Fruit fly (Drosophila melanogaster) whole organism, embryonic: Measurements from ENCODE around the gene Gen.

Experiments used
- Antp ChIP-seq: fragments of 200-800 bp; sonication (Bioruptor generic); optimal IDR thresholded peaks from 3 replicates; lab custom pipeline; 2016; ENCODE audit warnings: missing biosample characterization, missing genetic modification characterization
- B-H1 ChIP-seq: fragments of 200-800 bp; sonication (Bioruptor generic); IDR thresholded peaks from 3 replicates; pipeline ENCODE4 v1.3.6; 2022; ENCODE audit warnings: missing biosample characterization, missing genetic modification characterization
- Bgb ChIP-seq: fragments of 200-800 bp; sonication (Bioruptor generic); IDR thresholded peaks from 2 replicates; pipeline ENCODE4 v1.3.6; 2022; ENCODE audit warnings: missing biosample characterization, missing genetic modification characterization; ENCODE audit not compliant: partially characterized antibody
- CG10366 ChIP-seq: fragments of 200-800 bp; sonication (Bioruptor generic); IDR thresholded peaks from 2 replicates; pipeline ENCODE4 v1.3.6; 2022; ENCODE audit warnings: missing biosample characterization, missing genetic modification characterization
- CG11504 ChIP-seq: fragments of 200-800 bp; sonication (Bioruptor generic); optimal IDR thresholded peaks from 3 replicates; lab custom pipeline; 2019; ENCODE audit warnings: missing biosample characterization, mild to moderate bottlenecking, missing genetic modification characterization, moderate library complexity
- CG12744 ChIP-seq: fragments of 200-800 bp; sonication (Bioruptor generic); optimal IDR thresholded peaks from 2 replicates; lab custom pipeline; 2016; ENCODE audit warnings: missing biosample characterization, missing genetic modification characterization
- CG13424 ChIP-seq: fragments of 200-800 bp; sonication (Bioruptor generic); optimal IDR thresholded peaks from 2 replicates; lab custom pipeline; 2019; ENCODE audit warnings: missing biosample characterization, mild to moderate bottlenecking, missing genetic modification characterization, moderate library complexity
- CG13775 ChIP-seq: fragments of 200-800 bp; sonication (Bioruptor generic); optimal IDR thresholded peaks from 3 replicates; lab custom pipeline; 2017; ENCODE audit warnings: missing biosample characterization, mild to moderate bottlenecking, missing genetic modification characterization
- CG13894 ChIP-seq: fragments of 200-800 bp; sonication (Bioruptor generic); optimal IDR thresholded peaks from 3 replicates; lab custom pipeline; 2018; ENCODE audit warnings: missing biosample characterization, mild to moderate bottlenecking, missing genetic modification characterization, moderate library complexity
- CG15073 ChIP-seq: fragments of 200-800 bp; sonication (Bioruptor generic); optimal IDR thresholded peaks from 2 replicates; lab custom pipeline; 2016; ENCODE audit warnings: missing biosample characterization, missing genetic modification characterization
- CG15514 ChIP-seq: fragments of 200-800 bp; sonication (Bioruptor generic); optimal IDR thresholded peaks from 3 replicates; lab custom pipeline; 2017; ENCODE audit warnings: missing biosample characterization, missing genetic modification characterization, mild to moderate bottlenecking, moderate library complexity, missing genetic modification reagents
- CG1647 ChIP-seq: fragments of 200-800 bp; sonication (Bioruptor generic); optimal IDR thresholded peaks from 3 replicates; lab custom pipeline; 2016; ENCODE audit warnings: missing biosample characterization, missing genetic modification characterization
- CG17186 ChIP-seq: fragments of 200-800 bp; sonication (Bioruptor generic); optimal IDR thresholded peaks from 3 replicates; lab custom pipeline; 2017; ENCODE audit warnings: missing biosample characterization, missing genetic modification reagents, missing genetic modification characterization
- CG17361 ChIP-seq: fragments of 200-800 bp; sonication (Bioruptor generic); IDR thresholded peaks from 3 replicates; pipeline ENCODE4 v1.3.6; 2022; ENCODE audit warnings: missing biosample characterization, missing genetic modification characterization
- CG1832 ChIP-seq: fragments of 200-800 bp; sonication (Bioruptor generic); optimal IDR thresholded peaks from 2 replicates; lab custom pipeline; 2017; ENCODE audit warnings: missing biosample characterization, mild to moderate bottlenecking, missing genetic modification characterization, inconsistent platforms
- CG18619 ChIP-seq: fragments of 200-800 bp; sonication (Bioruptor generic); optimal IDR thresholded peaks from 3 replicates; lab custom pipeline; 2017; ENCODE audit warnings: missing biosample characterization, mild to moderate bottlenecking, missing genetic modification characterization
- CG30020 ChIP-seq: fragments of 200-800 bp; optimal IDR thresholded peaks from 2 replicates; lab custom pipeline; 2019; ENCODE audit warnings: missing biosample characterization, mild to moderate bottlenecking, missing genetic modification characterization, moderate library complexity
- CG32772 ChIP-seq: fragments of 200-800 bp; sonication (Bioruptor generic); IDR thresholded peaks from 2 replicates; pipeline ENCODE4 v1.3.6; 2022; ENCODE audit warnings: missing biosample characterization, missing genetic modification characterization
- CG33213 ChIP-seq: fragments of 200-800 bp; sonication (Bioruptor generic); optimal IDR thresholded peaks from 3 replicates; lab custom pipeline; 2016; ENCODE audit warnings: missing biosample characterization, missing genetic modification characterization
- CG34224 ChIP-seq: fragments of 200-800 bp; sonication (Bioruptor generic); IDR thresholded peaks from 3 replicates; pipeline ENCODE4 v1.3.6; 2022; ENCODE audit warnings: missing biosample characterization, missing genetic modification characterization; ENCODE audit not compliant: partially characterized antibody
- CG6175 ChIP-seq: fragments of 200-800 bp; sonication (Bioruptor generic); IDR thresholded peaks from 3 replicates; pipeline ENCODE4 v1.3.6; 2022; ENCODE audit warnings: missing biosample characterization, missing genetic modification characterization
- CG6254 ChIP-seq: fragments of 200-800 bp; sonication (Bioruptor generic); optimal IDR thresholded peaks from 3 replicates; lab custom pipeline; 2017; ENCODE audit warnings: mild to moderate bottlenecking, missing biosample characterization, missing genetic modification reagents, missing genetic modification characterization
- CG6689 ChIP-seq: fragments of 200-800 bp; sonication (Bioruptor generic); IDR thresholded peaks from 2 replicates; pipeline ENCODE4 v1.3.6; 2022; ENCODE audit warnings: missing biosample characterization, missing genetic modification characterization
- CG6791 ChIP-seq: fragments of 200-800 bp; sonication (Bioruptor generic); IDR thresholded peaks from 3 replicates; pipeline ENCODE4 v1.3.6; 2022; ENCODE audit warnings: missing biosample characterization, missing genetic modification characterization; ENCODE audit not compliant: partially characterized antibody
- CG7556 ChIP-seq: fragments of 200-800 bp; sonication (Bioruptor generic); optimal IDR thresholded peaks from 2 replicates; lab custom pipeline; 2017; ENCODE audit warnings: missing biosample characterization, mild to moderate bottlenecking, missing genetic modification characterization
- CG8765 ChIP-seq: fragments of 200-800 bp; sonication (Bioruptor generic); IDR thresholded peaks from 2 replicates; pipeline ENCODE4 v1.3.6; 2022; ENCODE audit warnings: missing biosample characterization, missing genetic modification characterization
- CG9215 ChIP-seq: fragments of 200-800 bp; sonication (Bioruptor generic); IDR thresholded peaks from 2 replicates; pipeline ENCODE4 v1.3.6; 2022; ENCODE audit warnings: missing biosample characterization, missing genetic modification characterization
- Elba2 ChIP-seq: fragments of 200-800 bp; sonication (Bioruptor generic); optimal IDR thresholded peaks from 3 replicates; lab custom pipeline; 2016; ENCODE audit warnings: missing biosample characterization, missing genetic modification characterization
- HLH4C ChIP-seq: fragments of 200-800 bp; sonication (Bioruptor generic); IDR thresholded peaks from 3 replicates; pipeline ENCODE4 v1.3.6; 2022; ENCODE audit warnings: missing biosample characterization, missing genetic modification characterization; ENCODE audit not compliant: partially characterized antibody
- HLHmδ ChIP-seq: fragments of 200-800 bp; sonication (Bioruptor generic); optimal IDR thresholded peaks from 2 replicates; lab custom pipeline; 2018; ENCODE audit warnings: missing biosample characterization, mild to moderate bottlenecking, missing genetic modification characterization, moderate library complexity
- Hand ChIP-seq: fragments of 200-800 bp; sonication (Bioruptor generic); optimal IDR thresholded peaks from 2 replicates; lab custom pipeline; 2017; ENCODE audit warnings: mild to moderate bottlenecking, missing biosample characterization, missing genetic modification reagents, missing genetic modification characterization
- Hsf ChIP-seq: fragments of 200-800 bp; sonication (Bioruptor generic); optimal IDR thresholded peaks from 3 replicates; lab custom pipeline; 2016; ENCODE audit warnings: missing biosample characterization, missing genetic modification characterization
- Lim3 ChIP-seq: fragments of 200-800 bp; sonication (Bioruptor generic); IDR thresholded peaks from 2 replicates; pipeline ENCODE4 v1.3.6; 2022; ENCODE audit warnings: missing biosample characterization, missing genetic modification characterization
- Sin3A ChIP-seq: fragments of >200 bp; optimal IDR thresholded peaks from 2 replicates; lab custom pipeline; 2018
- Sox102F ChIP-seq: fragments of 200-800 bp; sonication (Bioruptor generic); optimal IDR thresholded peaks from 2 replicates; lab custom pipeline; 2018; ENCODE audit warnings: missing biosample characterization, mild to moderate bottlenecking, missing genetic modification characterization, moderate library complexity
- Trl ChIP-seq, 3 experiments: fragments of >200 bp in 2 of 3; fragments of 200-800 bp in 1 of 3; sonication (Bioruptor generic) in 1 of 3; optimal IDR thresholded peaks; 2 replicates in 1 of 3; 3 replicates in 2 of 3; lab custom pipeline; 2016 to 2017; ENCODE audit warnings: missing biosample characterization in 1 of 3, missing genetic modification characterization in 1 of 3
- bowl ChIP-seq: fragments of 200-800 bp; sonication (Bioruptor generic); IDR thresholded peaks from 2 replicates; pipeline ENCODE4 v1.3.6; 2022; ENCODE audit warnings: missing biosample characterization, missing genetic modification characterization
- chif ChIP-seq, 2 experiments: fragments of 200-800 bp; sonication (Bioruptor generic); optimal IDR thresholded peaks; 3 replicates each; lab custom pipeline; 2016; ENCODE audit warnings: missing biosample characterization in 2 of 2, missing genetic modification characterization in 2 of 2
- crc ChIP-seq: fragments of 200-800 bp; sonication (Bioruptor generic); optimal IDR thresholded peaks from 2 replicates; lab custom pipeline; 2016; ENCODE audit warnings: missing biosample characterization, missing genetic modification characterization
- eve ChIP-seq, 2 experiments: fragments of >200 bp; optimal IDR thresholded peaks; 2 replicates each; lab custom pipeline; 2017; ENCODE audit warnings: missing biosample characterization in 2 of 2, missing genetic modification characterization in 2 of 2
- gcm2 ChIP-seq: fragments of 200-800 bp; sonication (Bioruptor generic); optimal IDR thresholded peaks from 2 replicates; lab custom pipeline; 2016; ENCODE audit warnings: missing biosample characterization, missing genetic modification characterization
- hkb ChIP-seq, 2 experiments: fragments of 200-800 bp in 1 of 2; fragments of >200 bp in 1 of 2; sonication (Bioruptor generic) in 1 of 2; IDR thresholded peaks in 1 of 2; optimal IDR thresholded peaks in 1 of 2; 2 replicates each; pipeline versions ENCODE4 v1.3.6 to Lab custom; 2017 to 2022; ENCODE audit warnings: missing biosample characterization in 1 of 2, missing genetic modification characterization in 1 of 2
- lab ChIP-seq: fragments of 200-800 bp; sonication (Bioruptor generic); optimal IDR thresholded peaks from 3 replicates; lab custom pipeline; 2017; ENCODE audit warnings: missing biosample characterization, missing genetic modification characterization, mild to moderate bottlenecking, moderate library complexity, missing genetic modification reagents
- luna ChIP-seq: fragments of 200-800 bp; sonication (Bioruptor generic); optimal IDR thresholded peaks from 2 replicates; lab custom pipeline; 2016; ENCODE audit warnings: missing biosample characterization, missing genetic modification characterization
- schlank ChIP-seq: fragments of 200-800 bp; sonication (Bioruptor generic); optimal IDR thresholded peaks from 2 replicates; lab custom pipeline; 2018; ENCODE audit warnings: missing biosample characterization, mild to moderate bottlenecking, missing genetic modification characterization
- seq ChIP-seq: fragments of 200-800 bp; sonication (Bioruptor generic); IDR thresholded peaks from 2 replicates; pipeline ENCODE4 v1.3.6; 2022; ENCODE audit warnings: missing biosample characterization, missing genetic modification characterization
- tup ChIP-seq: fragments of 200-800 bp; sonication (Bioruptor generic); optimal IDR thresholded peaks from 2 replicates; lab custom pipeline; 2016; ENCODE audit warnings: missing biosample characterization, mild to moderate bottlenecking, missing genetic modification characterization, moderate library complexity
- usp ChIP-seq: fragments of >200 bp; optimal IDR thresholded peaks from 2 replicates; lab custom pipeline; 2017; ENCODE audit warnings: missing biosample characterization, missing genetic modification characterization
- vnd ChIP-seq: fragments of 200-800 bp; sonication (Bioruptor generic); IDR thresholded peaks from 3 replicates; pipeline ENCODE4 v1.3.6; 2022; ENCODE audit warnings: missing biosample characterization, missing genetic modification characterization; ENCODE audit not compliant: partially characterized antibody
- wdn ChIP-seq: fragments of 200-800 bp; sonication (Bioruptor generic); IDR thresholded peaks from 2 replicates; pipeline ENCODE4 v1.3.6; 2022; ENCODE audit warnings: missing biosample characterization, missing genetic modification characterization

Gen gene

dm6 chr3L:5139312-5139711, 12.9 kb downstream of the Gen start, which contains the start of the genes Tcs5 and CHMP2B (continued):
- TF ChIP-seq vnd (GFP tag; lab: Robert Waterston, UW) (no peak), CG6689 (GFP tag; lab: Robert Waterston, UW) (peak; percentile 100), Lim3 (GFP tag; lab: Robert Waterston, UW) (peak; percentile 99), eve (GFP tag; optimal IDR thresholded peaks at IDR 0.05; lab: Kevin White, UChicago) (peak in 1 of 2 experiments; percentile 80), CG32772 (GFP tag; lab: Robert Waterston, UW) (peak; percentile 100), hkb (optimal IDR thresholded peaks at IDR 0.05; lab: Kevin White, UChicago) (peak; percentile 77), hkb (GFP tag; IDR thresholded peaks at IDR 0.05; lab: Robert Waterston, UW) (peak; percentile 100), wdn (GFP tag; lab: Robert Waterston, UW) (peak; percentile 100), CG6254 (GFP tag; lab: Kevin White, UChicago) (peak; percentile 97), CG33213 (GFP tag; lab: Kevin White, UChicago) (peak; percentile 100), CG13775 (peak; percentile 100), usp (GFP tag; lab: Kevin White, UChicago) (no peak), seq (GFP tag; lab: Robert Waterston, UW) (peak; percentile 100), CG34224 (GFP tag; lab: Robert Waterston, UW) (peak; percentile 34; the same call in 1 of the 3 replicates), CG6791 (GFP tag; lab: Robert Waterston, UW) (peak; percentile 51; the same call in 1 of the 3 replicates), CG10366 (GFP tag; lab: Robert Waterston, UW) (peak; percentile 100), Elba2 (GFP tag; lab: Kevin White, UChicago) (peak; percentile 99), CG11504 (tag; lab: Kevin White, UChicago) (peak; percentile 99), Bgb (GFP tag; lab: Robert Waterston, UW) (peak; percentile 58), B-H1 (GFP tag; lab: Robert Waterston, UW) (peak; percentile 100), bowl (GFP tag; lab: Robert Waterston, UW) (peak; percentile 99), CG15514 (GFP tag; lab: Kevin White, UChicago) (peak; percentile 96), CG7556 (GFP tag; lab: Kevin White, UChicago) (peak; percentile 99), CG17186 (peak; percentile 96), HLHmδ (GFP tag; lab: Kevin White, UChicago) (no peak), crc (peak; percentile 99), CG9215 (GFP tag; lab: Robert Waterston, UW) (peak; percentile 100), CG15073 (GFP tag; lab: Kevin White, UChicago) (peak; percentile 95), Sin3A (lab: Kevin White, UChicago) (peak; percentile 66), schlank (peak; percentile 99), Antp (GFP tag; lab: Kevin White, UChicago) (peak; percentile 99), CG30020 (peak; percentile 92), lab (GFP tag; lab: Kevin White, UChicago) (peak; percentile 100), CG12744 (GFP tag; lab: Kevin White, UChicago) (peak; percentile 100), CG8765 (peak; percentile 100), luna (GFP tag; lab: Kevin White, UChicago) (peak; percentile 99), chif (GFP tag; optimal IDR thresholded peaks at IDR 0.05; lab: Kevin White, UChicago) (peak; percentile 100), Sox102F (GFP tag; lab: Kevin White, UChicago) (peak; percentile 100), CG13894 (tag; lab: Kevin White, UChicago) (peak; percentile 99), Trl (optimal IDR thresholded peaks at IDR 0.05; lab: Kevin White, UChicago) (no peak), Trl (GFP tag; optimal IDR thresholded peaks at IDR 0.05; lab: Kevin White, UChicago) (peak; percentile 100), Hsf (GFP tag; lab: Kevin White, UChicago) (peak; percentile 100), CG1647 (peak; percentile 100), Hand (GFP tag; lab: Kevin White, UChicago) (peak; percentile 98), CG13424 (tag; lab: Kevin White, UChicago) (peak; percentile 100), CG18619 (GFP tag; lab: Kevin White, UChicago) (peak; percentile 100), HLH4C (GFP tag; lab: Robert Waterston, UW) (no peak), CG17361 (GFP tag; lab: Robert Waterston, UW) (peak; percentile 96), CG6175 (GFP tag; lab: Robert Waterston, UW) (peak; percentile 100), CG1832 (GFP tag; lab: Kevin White, UChicago) (peak; percentile 23), gcm2 (peak; percentile 99), tup (GFP tag; lab: Kevin White, UChicago) (peak; percentile 100)
